Fruit fly (Drosophila melanogaster) S2 (cell line): Measurements from ENCODE around the gene CG14324.

Experiments
- CG8478 ChIP-seq: fragments of >200 bp; optimal IDR thresholded peaks from 2 replicates; lab custom pipeline; 2018
- CTCF ChIP-seq, 2 experiments: fragments of >200 bp; optimal IDR thresholded peaks; 2 replicates each; lab custom pipeline; 2018

Gene CG14324

DNA sequence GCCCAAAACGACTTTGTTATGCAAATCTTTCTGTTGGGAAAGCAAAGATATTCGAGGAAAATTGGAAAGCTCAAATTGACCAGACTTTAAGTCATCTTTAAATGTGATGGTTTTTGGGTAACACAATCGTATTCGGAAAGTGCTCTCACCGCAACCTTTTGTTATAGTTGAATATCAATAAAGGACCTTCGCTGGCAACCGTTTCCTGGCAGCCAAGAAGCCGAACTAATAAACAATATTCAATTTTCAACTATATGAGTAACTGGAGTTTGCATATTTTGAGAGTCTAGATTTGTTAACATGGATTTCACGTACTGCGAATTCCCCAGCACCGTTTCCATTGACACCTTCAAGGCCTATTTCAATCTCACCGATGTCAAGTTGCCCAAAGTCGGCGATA lies 8.2 kb upstream of the CG14324 start, which contains the start of gene CG14325:
Gene CG14325 (plus strand): TSS at position 301 of the 400 bp plus-strand sequence.
- TF ChIP-seq CTCF (optimal IDR thresholded peaks at IDR 0.05; lab: Kevin White, UChicago) (no peak), CG8478 (lab: Kevin White, UChicago) (no peak)

dm6 chr3R:17624968-17625367 lies 6.4 kb upstream of the CG14324 start, which contains the start of gene AttD:
Gene AttD (plus strand): TSS chr3R:17625268.
- TF ChIP-seq CTCF (optimal IDR thresholded peaks at IDR 0.05; lab: Kevin White, UChicago) (no peak), CG8478 (lab: Kevin White, UChicago) (no peak)

DNA sequence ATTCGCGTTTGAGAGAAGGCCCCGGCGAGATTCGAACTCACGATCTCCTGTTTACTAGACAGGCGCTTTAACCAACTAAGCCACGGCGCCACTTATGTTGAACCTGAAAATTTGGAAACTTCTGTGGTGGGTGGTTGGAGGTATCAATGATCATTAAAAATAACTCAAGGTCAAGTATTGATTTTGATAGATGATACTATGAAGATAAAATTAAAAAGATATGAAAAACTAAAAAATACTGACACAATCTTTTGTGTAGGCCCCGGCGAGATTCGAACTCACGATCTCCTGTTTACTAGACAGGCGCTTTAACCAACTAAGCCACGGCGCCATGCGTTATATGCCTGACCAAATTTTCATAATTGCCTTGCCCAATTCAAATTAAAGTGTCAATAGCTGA lies 6.0 kb upstream of the CG14324 start:
- no peak for TF ChIP-seq CG8478 (lab: Kevin White, UChicago)
- no peak for TF ChIP-seq CTCF (optimal IDR thresholded peaks at IDR 0.05; lab: Kevin White, UChicago)

DNA sequence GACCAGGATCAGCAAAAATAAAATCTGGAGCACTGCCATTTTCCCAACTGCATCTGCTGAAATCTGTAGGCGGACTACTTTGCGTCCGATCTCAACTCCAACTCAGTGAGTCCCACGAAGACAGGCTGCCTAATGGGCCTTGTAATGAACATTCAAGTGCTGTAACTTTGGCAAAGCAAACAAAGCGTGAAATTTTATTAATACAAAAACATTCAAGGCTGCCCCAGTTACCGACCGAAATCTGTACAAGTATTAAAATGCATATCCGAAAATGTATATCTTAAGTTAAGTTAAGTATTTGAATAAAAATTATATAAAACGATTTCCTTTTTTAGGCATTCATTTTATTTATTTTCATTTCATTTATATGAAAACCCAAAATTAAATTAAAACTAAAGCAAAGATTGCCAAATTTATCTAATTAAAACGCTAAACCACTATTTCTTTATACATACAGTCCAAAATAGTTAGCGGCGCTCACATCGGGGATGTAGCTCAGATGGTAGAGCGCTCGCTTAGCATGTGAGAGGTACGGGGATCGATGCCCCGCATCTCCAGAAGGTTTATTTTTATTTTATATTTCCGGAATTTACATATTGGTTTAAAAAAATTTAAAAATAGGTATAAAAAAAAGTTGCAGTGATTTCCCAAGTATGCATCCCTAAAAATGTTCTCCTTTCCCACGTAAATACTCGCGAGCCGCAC lies 3.6 kb upstream of the CG14324 start, which contains the start of gene CG14323:
Gene CG14323 (minus strand): TSS at position 51 of the 705 bp plus-strand sequence.
- TF ChIP-seq CG8478 (lab: Kevin White, UChicago) (no peak), CTCF (optimal IDR thresholded peaks at IDR 0.05; lab: Kevin White, UChicago) (no peak)

dm6 chr3R:17619726-17620282 lies 1.2 kb upstream of the CG14324 start:
- no peak for TF ChIP-seq CG8478 (lab: Kevin White, UChicago)
- TF ChIP-seq CTCF (optimal IDR thresholded peaks at IDR 0.05; lab: Kevin White, UChicago), result no peak

DNA sequence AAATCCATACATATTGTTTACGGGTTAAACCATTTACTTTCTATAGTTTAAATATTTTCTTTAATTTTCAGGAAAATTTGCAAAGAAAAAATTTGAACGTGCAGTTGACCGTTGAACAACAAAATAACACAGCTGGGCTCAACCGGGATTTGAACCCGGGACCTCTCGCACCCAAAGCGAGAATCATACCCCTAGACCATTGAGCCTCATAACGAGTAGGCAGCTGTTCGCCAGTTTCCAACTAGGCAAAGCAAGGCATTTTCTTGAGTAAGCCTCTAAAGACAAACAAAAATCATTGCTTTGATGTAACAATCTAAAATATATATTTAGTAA lies 657 bp downstream of the CG14324 start:
- TF ChIP-seq CTCF (optimal IDR thresholded peaks at IDR 0.05; lab: Kevin White, UChicago), result no peak
- TF ChIP-seq CG8478 (lab: Kevin White, UChicago), result no peak

dm6 chr3R:17617121-17617975 lies 1.3 kb downstream of the CG14324 start:
- TF ChIP-seq CTCF (optimal IDR thresholded peaks at IDR 0.05; lab: Kevin White, UChicago), result peak; percentile 95
- no peak for TF ChIP-seq CG8478 (lab: Kevin White, UChicago)

dm6 chr3R:17616541-17616940 lies 2.1 kb downstream of the CG14324 start:
- TF ChIP-seq CTCF (optimal IDR thresholded peaks at IDR 0.05; lab: Kevin White, UChicago) (peak; percentile 69 to 89), CG8478 (lab: Kevin White, UChicago) (no peak)

- TF ChIP-seq CTCF (optimal IDR thresholded peaks at IDR 0.05; lab: Kevin White, UChicago) (no peak), CG8478 (lab: Kevin White, UChicago) (no peak)
These were observed 2.9 kb downstream of the CG14324 start for dm6 chr3R:17615746-17616145.

DNA sequence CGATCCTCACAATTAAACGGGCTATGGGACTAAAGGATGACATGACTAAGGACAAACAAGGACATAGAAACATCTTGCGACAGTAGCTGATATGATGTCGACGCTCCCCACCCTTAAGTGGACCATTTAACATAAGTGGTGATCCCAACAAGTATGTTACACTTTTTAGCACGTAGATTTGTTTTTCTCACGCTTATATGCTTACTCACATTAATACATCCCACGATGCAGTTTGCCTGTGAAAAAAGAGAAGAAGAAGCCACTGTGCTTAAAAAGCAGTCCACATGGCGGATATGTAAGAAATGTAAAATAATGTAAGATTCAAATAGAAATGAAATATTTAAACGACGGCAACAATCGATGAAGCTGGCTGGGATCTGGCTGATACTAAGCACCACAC lies 3.5 kb downstream of the CG14324 start:
- TF ChIP-seq CG8478 (lab: Kevin White, UChicago), result no peak
- TF ChIP-seq CTCF (optimal IDR thresholded peaks at IDR 0.05; lab: Kevin White, UChicago), result peak; percentile 63 to 64

- TF ChIP-seq CTCF (optimal IDR thresholded peaks at IDR 0.05; lab: Kevin White, UChicago) (no peak), CG8478 (lab: Kevin White, UChicago) (no peak)
These were observed 5.0 kb downstream of the CG14324 start, which contains the start of gene CG14327 for dm6 chr3R:17613549-17613948. Gene CG14327 (plus strand): TSS chr3R:17613709.

- TF ChIP-seq CTCF (optimal IDR thresholded peaks at IDR 0.05; lab: Kevin White, UChicago) (no peak), CG8478 (lab: Kevin White, UChicago) (no peak)
These were observed 6.0 kb downstream of the CG14324 start, which contains the start of gene CG34281 for dm6 chr3R:17612587-17612986. Gene CG34281 (plus strand): TSS chr3R:17612887.

dm6 chr3R:17611836-17612235 lies 6.8 kb downstream of the CG14324 start:
- TF ChIP-seq CG8478 (lab: Kevin White, UChicago) (no peak), CTCF (optimal IDR thresholded peaks at IDR 0.05; lab: Kevin White, UChicago) (no peak)

DNA sequence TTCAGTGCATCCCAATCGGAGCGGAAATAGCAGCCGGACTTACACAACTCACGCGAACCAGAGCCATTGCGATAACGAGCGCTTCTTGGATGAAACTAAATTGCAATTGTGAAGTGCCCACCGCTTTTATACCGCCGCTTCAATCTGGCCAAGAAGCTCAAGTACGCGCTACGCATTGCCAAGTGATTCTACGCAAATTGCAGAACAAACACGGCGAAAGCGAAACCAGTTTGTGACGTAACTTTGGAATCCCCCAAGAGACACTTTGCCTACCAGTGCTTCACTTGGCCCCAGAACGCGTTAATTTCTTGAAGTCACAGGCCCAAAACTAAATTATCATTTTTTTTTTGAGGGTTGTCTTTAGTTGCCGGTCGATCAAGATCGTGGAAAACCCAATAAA lies 7.2 kb downstream of the CG14324 start, which contains the start of gene Edg91:
Gene Edg91 (minus strand): TSS at position 101 of the 400 bp plus-strand sequence.
- TF ChIP-seq CG8478 (lab: Kevin White, UChicago) (no peak), CTCF (optimal IDR thresholded peaks at IDR 0.05; lab: Kevin White, UChicago) (no peak)
